Worm (Caenorhabditis elegans) whole organism, L4/young adult: Measurements from ENCODE around the gene zip-12.
A peak's percentile ranks its signal among the peaks of the same experiment; 100 is the strongest.

Source experiments
- W03F9.2 ChIP-seq: fragments of 150-350 bp; optimal IDR thresholded peaks from 2 replicates; lab custom pipeline; 2014; ENCODE audit warnings: missing biosample characterization, missing genetic modification characterization
- dao-5 ChIP-seq: sonication (generic microtip); optimal IDR thresholded peaks from 2 replicates; lab custom pipeline; 2016; ENCODE audit warnings: missing genotype, missing genetic modification characterization, moderate library complexity, missing compliant biosample characterization
- him-1 ChIP-seq: sonication (generic microtip); optimal IDR thresholded peaks from 2 replicates; lab custom pipeline; 2016; ENCODE audit warnings: missing genotype, missing genetic modification reagents, missing genetic modification characterization, missing compliant biosample characterization

zip-12 gene

ce11 chrIII:12369476-12369875 lies 41.8 kb downstream of the zip-12 start:
- TF ChIP-seq dao-5: no peak
- no peak for TF ChIP-seq him-1
- no peak for TF ChIP-seq W03F9.2 (tag; lab: Kevin White, UChicago)

ce11 chrIII:12370011-12370506 lies 42.3 kb downstream of the zip-12 start, which contains the start of gene rpt-6:
rpt-6 (plus strand) TSS chrIII:12370456.
- TF ChIP-seq W03F9.2 (tag; lab: Kevin White, UChicago): peak; percentile 57
- no peak for TF ChIP-seq him-1

- TF ChIP-seq W03F9.2 (tag; lab: Kevin White, UChicago) (no peak), him-1 (no peak), dao-5 (no peak)
Observed at ce11 chrIII:12372080-12373065, 44.7 kb downstream of the zip-12 start.

ce11 chrIII:12373306-12373705 lies 45.6 kb downstream of the zip-12 start:
- no peak for TF ChIP-seq dao-5
- no peak for TF ChIP-seq him-1
- no peak for TF ChIP-seq W03F9.2 (tag; lab: Kevin White, UChicago)

- TF ChIP-seq W03F9.2 (tag; lab: Kevin White, UChicago) (no peak), him-1 (no peak), dao-5 (no peak)
Observed at ce11 chrIII:12373807-12374266, 46.1 kb downstream of the zip-12 start, which contains the start of gene glrx-5. glrx-5 (minus strand) TSS chrIII:12373857.

- TF ChIP-seq him-1: no peak
- TF ChIP-seq W03F9.2 (tag; lab: Kevin White, UChicago): no peak
- TF ChIP-seq dao-5: no peak
Observed at ce11 chrIII:12375614-12376013, 47.9 kb downstream of the zip-12 start.

ce11 chrIII:12377198-12377662 lies 49.5 kb downstream of the zip-12 start, which contains the start of gene pph-4.2:
pph-4.2 (minus strand) TSS chrIII:12377248.
- TF ChIP-seq W03F9.2 (tag; lab: Kevin White, UChicago) (peak; percentile 9), dao-5 (no peak), him-1 (no peak)
